Fruit fly (Drosophila melanogaster): ENCODE results near the gene CG3529.

Gene CG3529

DNA sequence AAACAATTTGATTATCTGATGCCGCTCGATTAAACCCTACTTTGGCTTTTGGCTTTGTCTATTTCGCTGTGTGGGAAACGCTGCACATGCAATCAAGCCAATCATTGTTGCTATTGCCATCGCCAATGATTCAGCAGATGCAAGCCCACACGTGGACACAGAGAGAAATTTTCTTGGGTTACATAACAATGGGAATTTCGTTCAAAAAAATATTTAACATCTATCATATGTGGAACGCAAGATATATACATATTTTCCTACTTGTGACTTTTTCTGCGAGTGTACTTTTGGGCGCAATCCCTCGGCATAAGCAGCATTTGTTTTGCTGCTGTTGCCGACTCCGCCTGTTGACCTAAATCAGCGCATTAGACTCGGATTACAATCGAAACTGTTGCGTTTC is 27.3 kb upstream of the CG3529 start (continued):
- TF ChIP-seq CG4318 (GFP tag; optimal IDR thresholded peaks at IDR 0.05) (peak; percentile 45), cyc (GFP tag; optimal IDR thresholded peaks at IDR 0.05) (peak; percentile 77)

DNA sequence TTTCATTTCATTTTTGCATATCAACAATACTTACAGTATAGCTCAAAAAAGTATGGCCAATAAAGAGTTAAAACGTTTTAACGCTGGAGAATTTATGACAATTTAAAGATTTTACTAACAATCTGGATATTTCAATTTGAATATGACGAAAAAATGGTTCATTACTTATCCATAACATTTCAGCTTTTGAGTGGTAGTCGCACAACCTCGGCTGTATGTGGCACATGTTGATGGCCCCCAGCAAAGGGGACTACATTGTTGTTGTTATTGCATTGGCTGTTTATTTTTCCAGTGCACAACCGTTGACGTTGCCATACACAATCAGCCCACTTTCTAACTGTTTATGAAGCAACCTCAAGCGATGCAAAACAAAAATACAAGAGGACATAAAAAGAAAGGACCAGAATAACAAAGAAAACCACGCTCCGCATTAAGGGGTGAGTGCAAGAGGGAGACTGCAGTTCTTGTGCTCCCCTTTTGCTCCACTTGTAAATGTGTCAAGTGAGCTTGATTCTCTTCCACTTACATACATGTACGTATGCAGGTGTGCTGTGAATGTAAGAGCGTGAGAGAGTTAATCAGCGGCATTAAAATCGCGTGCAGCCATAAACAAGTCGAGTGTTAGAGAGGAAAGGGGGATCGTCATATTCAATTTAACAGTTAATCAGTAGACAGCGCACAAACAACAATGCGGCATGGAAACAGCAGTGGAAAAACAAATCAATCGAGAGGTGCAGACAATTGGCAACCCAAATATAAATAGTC is 26.4 kb upstream of the CG3529 start:
- TF ChIP-seq Gug (GFP tag; IDR thresholded peaks at IDR 0.05) (peak; percentile 93), Lpt (GFP tag; optimal IDR thresholded peaks at IDR 0.05) (peak; percentile 84), Hr4 (GFP tag; optimal IDR thresholded peaks at IDR 0.05) (peak; percentile 95), CG11902 (GFP tag; optimal IDR thresholded peaks at IDR 0.05) (peak; percentile 95), CG16779 (tag; optimal IDR thresholded peaks at IDR 0.05) (peak; percentile 94), vri (GFP tag; optimal IDR thresholded peaks at IDR 0.05) (peak; percentile 89), Hr39 (GFP tag; optimal IDR thresholded peaks at IDR 0.05) (peak; percentile 96), acj6 (GFP tag; optimal IDR thresholded peaks at IDR 0.05) (peak; percentile 96), fd59A (GFP tag; optimal IDR thresholded peaks at IDR 0.05) (peak; percentile 95), CG1621 (tag; optimal IDR thresholded peaks at IDR 0.05) (peak; percentile 95), CG6854 (GFP tag; optimal IDR thresholded peaks at IDR 0.05) (peak; percentile 96), CG8319 (GFP tag; optimal IDR thresholded peaks at IDR 0.05) (peak; percentile 97), CG4318 (GFP tag; optimal IDR thresholded peaks at IDR 0.05) (peak; percentile 88), spab (GFP tag; optimal IDR thresholded peaks at IDR 0.05) (peak; percentile 93), achi (GFP tag; optimal IDR thresholded peaks at IDR 0.05) (peak; percentile 96), CG3919 (GFP tag; optimal IDR thresholded peaks at IDR 0.05) (peak; percentile 96), CG8119 (GFP tag; IDR thresholded peaks at IDR 0.05) (peak; percentile 98), CG8632 (GFP tag; optimal IDR thresholded peaks at IDR 0.05) (peak; percentile 97), eg (GFP tag; IDR thresholded peaks at IDR 0.05) (peak; percentile 98), CG32006 (GFP tag; optimal IDR thresholded peaks at IDR 0.05) (peak; percentile 95), CG15336 (GFP tag; IDR thresholded peaks at IDR 0.05) (peak; percentile 98), Sox14 (GFP tag; optimal IDR thresholded peaks at IDR 0.05) (peak; percentile 98), CG31627 (GFP tag; optimal IDR thresholded peaks at IDR 0.05) (peak; percentile 97), CG11294 (GFP tag; IDR thresholded peaks at IDR 0.05) (peak; percentile 88), esn (GFP tag; optimal IDR thresholded peaks at IDR 0.05) (peak; percentile 99), Eip75B (GFP tag; optimal IDR thresholded peaks at IDR 0.05) (peak; percentile 99), Blimp-1 (GFP tag; optimal IDR thresholded peaks at IDR 0.05) (peak; percentile 91), salr (GFP tag; optimal IDR thresholded peaks at IDR 0.05) (peak; percentile 91), Sox102F (GFP tag; optimal IDR thresholded peaks at IDR 0.05) (peak; percentile 98), net (GFP tag; optimal IDR thresholded peaks at IDR 0.05) (peak; percentile 97), Smox (GFP tag; optimal IDR thresholded peaks at IDR 0.05) (peak; percentile 98), CG6163 (GFP tag; IDR thresholded peaks at IDR 0.05) (peak; percentile 97), CG34406 (GFP tag; optimal IDR thresholded peaks at IDR 0.05) (peak; percentile 97), svp (GFP tag) (peak; percentile 99), CG11762 (GFP tag; optimal IDR thresholded peaks at IDR 0.05; ENCODE audit: insufficient read depth) (peak; percentile 95), fd85E (GFP tag; optimal IDR thresholded peaks at IDR 0.05) (peak; percentile 87), Eip78C (GFP tag) (peak; percentile 99), Met (GFP tag; optimal IDR thresholded peaks at IDR 0.05) (peak; percentile 98), CG6792 (GFP tag; optimal IDR thresholded peaks at IDR 0.05) (peak; percentile 98), CG3032 (tag; optimal IDR thresholded peaks at IDR 0.05) (peak; percentile 94), Hr38 (GFP tag; optimal IDR thresholded peaks at IDR 0.05) (no peak), CG7368 (GFP tag; optimal IDR thresholded peaks at IDR 0.05) (peak; percentile 96), ss (GFP tag; optimal IDR thresholded peaks at IDR 0.05) (peak; percentile 93 to 96), lz (GFP tag; optimal IDR thresholded peaks at IDR 0.05) (peak; percentile 98), fkh (GFP tag; optimal IDR thresholded peaks at IDR 0.05) (no peak), cyc (GFP tag; optimal IDR thresholded peaks at IDR 0.05) (peak; percentile 97), topi (GFP tag; optimal IDR thresholded peaks at IDR 0.05) (peak; percentile 98), dac (GFP tag; optimal IDR thresholded peaks at IDR 0.05) (peak; percentile 89), Ets96B (tag; optimal IDR thresholded peaks at IDR 0.05) (peak; percentile 97)
